Worm (Caenorhabditis elegans): ENCODE results near the gene Y62F5A.9.

Y62F5A.9 gene

DNA sequence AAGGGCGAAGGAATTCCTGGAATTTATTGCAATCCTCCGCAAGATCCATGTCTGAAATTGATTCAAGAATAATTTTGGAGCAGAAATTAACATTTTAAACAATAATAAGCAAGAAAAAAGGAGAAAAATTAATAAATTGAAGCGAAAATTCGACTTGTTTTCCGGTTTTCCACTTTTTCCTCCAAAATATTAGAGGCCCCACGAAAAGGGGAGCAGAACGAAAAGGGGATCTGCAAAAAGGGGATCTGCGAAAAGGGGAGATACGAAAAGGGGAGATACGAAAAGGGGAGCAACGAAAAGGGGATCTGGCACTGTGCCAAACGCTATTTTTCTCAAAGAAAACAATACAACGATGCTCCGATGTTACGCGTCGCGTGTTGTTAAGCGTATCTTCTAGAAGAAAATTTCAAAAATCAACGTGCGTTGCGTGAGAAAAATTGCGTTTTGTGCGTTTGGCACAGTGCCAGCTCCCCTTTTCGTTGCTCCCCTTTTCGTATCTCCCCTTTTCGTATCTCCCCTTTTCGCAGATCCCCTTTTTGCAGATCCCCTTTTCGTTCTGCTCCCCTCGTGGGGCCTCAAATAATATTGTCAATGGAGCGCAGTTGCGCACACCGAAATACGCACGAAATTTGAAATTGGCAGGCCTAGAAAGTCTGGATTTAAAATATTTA lies 4.1 kb downstream of the Y62F5A.9 start, which contains the start of gene Y62F5A.12 (continued):
- TF ChIP-seq tbx-7 (tag; optimal IDR thresholded peaks at IDR 0.05) (peak; percentile 92), ceh-19 (GFP tag; optimal IDR thresholded peaks at IDR 0.05) (peak; percentile 81), T23F11.4 (GFP tag; optimal IDR thresholded peaks at IDR 0.05) (peak; percentile 8), ceh-14 (tag; optimal IDR thresholded peaks at IDR 0.05) (peak; percentile 98), ttx-3 (tag; optimal IDR thresholded peaks at IDR 0.05) (peak; percentile 30), rnt-1 (tag; optimal IDR thresholded peaks at IDR 0.05) (peak; percentile 98), hlh-8 (tag; optimal IDR thresholded peaks at IDR 0.05) (peak; percentile 89), ceh-34 (tag; optimal IDR thresholded peaks at IDR 0.05) (peak; percentile 95), unc-42 (tag; optimal IDR thresholded peaks at IDR 0.05) (peak; percentile 88), lim-6 (tag; optimal IDR thresholded peaks at IDR 0.05) (peak; percentile 98), unc-3 (GFP tag; conservative IDR thresholded peaks at IDR 0.05) (peak; percentile 83), unc-3 (tag; optimal IDR thresholded peaks at IDR 0.05) (peak; percentile 66), dmd-4 (tag; optimal IDR thresholded peaks at IDR 0.05; ENCODE audit: borderline replicate concordance) (peak; percentile 94), C38D4.7 (GFP tag; optimal IDR thresholded peaks at IDR 0.05) (peak; percentile 41), pag-3 (tag; optimal IDR thresholded peaks at IDR 0.05; ENCODE audit: borderline replicate concordance) (peak; percentile 96), ahr-1 (tag; optimal IDR thresholded peaks at IDR 0.05) (peak; percentile 78), pqm-1 (tag; optimal IDR thresholded peaks at IDR 0.05) (peak; percentile 89), elt-4 (tag; optimal IDR thresholded peaks at IDR 0.05) (peak; percentile 79), ref-2 (tag; optimal IDR thresholded peaks at IDR 0.05) (peak; percentile 98), ceh-45 (GFP tag; IDR thresholded peaks at IDR 0.05) (peak; percentile 90), mec-3 (tag; optimal IDR thresholded peaks at IDR 0.05; ENCODE audit: borderline replicate concordance) (peak; percentile 97)

- no peak for TF ChIP-seq ztf-16 (tag; optimal IDR thresholded peaks at IDR 0.05)
- TF ChIP-seq che-1 (tag; optimal IDR thresholded peaks at IDR 0.05), result no peak
- no peak for TF ChIP-seq hlh-13 (GFP tag; optimal IDR thresholded peaks at IDR 0.05)
- TF ChIP-seq pha-4 (tag; optimal IDR thresholded peaks at IDR 0.05), result no peak
- TF ChIP-seq tbx-2 (tag; optimal IDR thresholded peaks at IDR 0.05), result no peak
- no peak for TF ChIP-seq ceh-18 (tag; optimal IDR thresholded peaks at IDR 0.05)
- no peak for TF ChIP-seq ttx-3 (tag; optimal IDR thresholded peaks at IDR 0.05)
- no peak for TF ChIP-seq ahr-1 (tag; optimal IDR thresholded peaks at IDR 0.05)
- no peak for TF ChIP-seq ceh-30 (tag; optimal IDR thresholded peaks at IDR 0.05)
- no peak for TF ChIP-seq npax-4 (tag; optimal IDR thresholded peaks at IDR 0.05)
Measured at ce11 chrII:11533716-11534115, 4.9 kb downstream of the Y62F5A.9 start, which contains the start of gene mdt-8. Gene mdt-8 (minus strand): TSS chrII:11533816.

ce11 chrII:11526954-11527353 lies 11.7 kb downstream of the Y62F5A.9 start, which contains the start of gene age-1:
Gene age-1 (minus strand): TSS chrII:11527054.
- no peak for TF ChIP-seq Y22D7AL.16 (tag; optimal IDR thresholded peaks at IDR 0.05)
- TF ChIP-seq ztf-16 (tag; optimal IDR thresholded peaks at IDR 0.05), result no peak
- no peak for TF ChIP-seq ceh-24 (tag; optimal IDR thresholded peaks at IDR 0.05)
- TF ChIP-seq ceh-14 (tag; optimal IDR thresholded peaks at IDR 0.05), result no peak
- no peak for TF ChIP-seq unc-55 (GFP tag; optimal IDR thresholded peaks at IDR 0.05)
- TF ChIP-seq ceh-6 (GFP tag; optimal IDR thresholded peaks at IDR 0.05), result no peak
- no peak for TF ChIP-seq unc-3 (GFP tag; conservative IDR thresholded peaks at IDR 0.05)
- TF ChIP-seq unc-3 (tag; optimal IDR thresholded peaks at IDR 0.05), result no peak
- TF ChIP-seq lin-11 (tag; optimal IDR thresholded peaks at IDR 0.05), result no peak
- no peak for TF ChIP-seq pros-1 (tag; optimal IDR thresholded peaks at IDR 0.05)
- no peak for TF ChIP-seq madf-2 (tag; optimal IDR thresholded peaks at IDR 0.05)
- TF ChIP-seq tbx-7 (tag; optimal IDR thresholded peaks at IDR 0.05), result no peak
- TF ChIP-seq hlh-6 (tag; optimal IDR thresholded peaks at IDR 0.05), result no peak
- TF ChIP-seq ceh-22 (tag; optimal IDR thresholded peaks at IDR 0.05), result no peak
- TF ChIP-seq ceh-34 (tag; optimal IDR thresholded peaks at IDR 0.05), result no peak
- no peak for TF ChIP-seq elt-2 (tag; optimal IDR thresholded peaks at IDR 0.05)
- TF ChIP-seq unc-86 (tag; optimal IDR thresholded peaks at IDR 0.05), result no peak
- TF ChIP-seq ceh-9 (tag; optimal IDR thresholded peaks at IDR 0.05), result no peak
- no peak for TF ChIP-seq fax-1 (tag; optimal IDR thresholded peaks at IDR 0.05)
- TF ChIP-seq nhr-11 (tag; optimal IDR thresholded peaks at IDR 0.05), result no peak
- no peak for TF ChIP-seq dve-1 (tag; optimal IDR thresholded peaks at IDR 0.05)
